Fruit fly (Drosophila melanogaster): ENCODE measurements around the gene CG33648.

The CG33648 gene

dm6 chr2L:14474987-14475386 is 49.1 kb upstream of the CG33648 start (continued):
- TF ChIP-seq eyg (GFP tag; optimal IDR thresholded peaks at IDR 0.05) (no peak), B-H2 (GFP tag; optimal IDR thresholded peaks at IDR 0.05) (no peak), Jarid2 (GFP tag; optimal IDR thresholded peaks at IDR 0.05) (no peak), CG6689 (GFP tag; IDR thresholded peaks at IDR 0.05) (peak; percentile 64), CG12155 (GFP tag; optimal IDR thresholded peaks at IDR 0.05) (peak; percentile 16), Dp (GFP tag; optimal IDR thresholded peaks at IDR 0.05) (no peak), ssp (GFP tag; IDR thresholded peaks at IDR 0.05) (no peak), CG5180 (GFP tag; optimal IDR thresholded peaks at IDR 0.05) (peak; percentile 40), Spps (tag; optimal IDR thresholded peaks at IDR 0.05) (peak; percentile 42), bcd (GFP tag; optimal IDR thresholded peaks at IDR 0.05) (peak; percentile 10), Dref (GFP tag; IDR thresholded peaks at IDR 0.05) (no peak), unpg (GFP tag; optimal IDR thresholded peaks at IDR 0.05) (peak; percentile 81), Fer3 (tag; optimal IDR thresholded peaks at IDR 0.05) (peak; percentile 50), CG9437 (GFP tag; optimal IDR thresholded peaks at IDR 0.05) (peak; percentile 57), mam (GFP tag; optimal IDR thresholded peaks at IDR 0.05) (no peak), ato (GFP tag; IDR thresholded peaks at IDR 0.05; ENCODE audit: partially characterized antibody) (no peak), wek (GFP tag; optimal IDR thresholded peaks at IDR 0.05) (no peak), CG4404 (GFP tag; IDR thresholded peaks at IDR 0.05) (0 out of 2 replicates have a peak, but pooled peaks have one; percentile 18), mirr (GFP tag; optimal IDR thresholded peaks at IDR 0.05) (no peak), CG12769 (tag; optimal IDR thresholded peaks at IDR 0.05) (no peak), CG7963 (GFP tag; IDR thresholded peaks at IDR 0.05; ENCODE audit: partially characterized antibody) (no peak), BtbVII (GFP tag; optimal IDR thresholded peaks at IDR 0.05) (peak; percentile 63), psq (GFP tag; optimal IDR thresholded peaks at IDR 0.05) (no peak), CkIIα-i1 (GFP tag; IDR thresholded peaks at IDR 0.05) (no peak), Asciz (GFP tag; optimal IDR thresholded peaks at IDR 0.05) (peak; percentile 75), chn (GFP tag; optimal IDR thresholded peaks at IDR 0.05) (no peak), CG7271 (tag; optimal IDR thresholded peaks at IDR 0.05) (no peak), CG2889 (GFP tag; IDR thresholded peaks at IDR 0.05) (peak; percentile 58; the same call in 2 of the 3 replicates), CG13775 (GFP tag; optimal IDR thresholded peaks at IDR 0.05) (peak; percentile 42), CG17802 (tag; optimal IDR thresholded peaks at IDR 0.05) (no peak), CG10979 (tag; optimal IDR thresholded peaks at IDR 0.05) (peak; percentile 55), slbo (GFP tag; IDR thresholded peaks at IDR 0.05) (no peak), Deaf1 (tag; optimal IDR thresholded peaks at IDR 0.05) (peak; percentile 32), CG8359 (GFP tag; optimal IDR thresholded peaks at IDR 0.05; ENCODE audit: borderline replicate concordance) (peak; percentile 48), CG31388 (GFP tag; optimal IDR thresholded peaks at IDR 0.05) (no peak), HLH54F (GFP tag; optimal IDR thresholded peaks at IDR 0.05) (no peak), bigmax (GFP tag; optimal IDR thresholded peaks at IDR 0.05) (no peak), CG13424 (tag; optimal IDR thresholded peaks at IDR 0.05) (peak; percentile 81), Usf (GFP tag; optimal IDR thresholded peaks at IDR 0.05) (no peak), HLH4C (GFP tag; IDR thresholded peaks at IDR 0.05; ENCODE audit: partially characterized antibody) (no peak), CG9727 (GFP tag; optimal IDR thresholded peaks at IDR 0.05) (peak; percentile 13), tup (GFP tag; optimal IDR thresholded peaks at IDR 0.05) (no peak), kni (GFP tag; optimal IDR thresholded peaks at IDR 0.05) (peak; percentile 35), Meics (GFP tag; optimal IDR thresholded peaks at IDR 0.05) (peak; percentile 22), mld (GFP tag; IDR thresholded peaks at IDR 0.05; ENCODE audit: partially characterized antibody) (no peak), MESR4 (GFP tag; optimal IDR thresholded peaks at IDR 0.05) (no peak), CG1233 (GFP tag; optimal IDR thresholded peaks at IDR 0.05) (peak; percentile 56), CG10959 (GFP tag; IDR thresholded peaks at IDR 0.05) (no peak), zf30C (GFP tag; optimal IDR thresholded peaks at IDR 0.05) (no peak), CG6683 (GFP tag; optimal IDR thresholded peaks at IDR 0.05) (no peak)

All from whole organism, embryonic.